Worm (Caenorhabditis elegans) whole organism, L2 larva: ENCODE results near the gene best-5.

Experiments used
- C34F6.9 ChIP-seq: fragments of 150-350 bp; optimal IDR thresholded peaks from 2 replicates; lab custom pipeline; 2014; ENCODE audit warnings: missing biosample characterization, missing genetic modification characterization
- F13H6.1 ChIP-seq: sonication (generic microtip); optimal IDR thresholded peaks from 2 replicates; lab custom pipeline; 2016; ENCODE audit warnings: missing genetic modification characterization, missing compliant biosample characterization
- Y55F3AM.14 ChIP-seq: fragments of 200-800 bp; sonication (Bioruptor generic); optimal IDR thresholded peaks from 2 replicates; lab custom pipeline; 2018; ENCODE audit warnings: mild to moderate bottlenecking, missing genetic modification characterization, missing compliant biosample characterization
- ZK546.5 ChIP-seq: sonication (generic microtip); optimal IDR thresholded peaks from 2 replicates; lab custom pipeline; 2017; ENCODE audit warnings: missing biosample characterization, missing genetic modification characterization
- alr-1 ChIP-seq: fragments of 150-350 bp; optimal IDR thresholded peaks from 2 replicates; lab custom pipeline; 2014; ENCODE audit warnings: missing biosample characterization, missing genetic modification characterization
- ama-1 ChIP-seq: fragments of 150-350 bp; optimal IDR thresholded peaks from 2 replicates; lab custom pipeline; 2018; ENCODE audit warnings: inconsistent platforms
- blmp-1 ChIP-seq: sonication (generic microtip); optimal IDR thresholded peaks from 2 replicates; lab custom pipeline; 2017; ENCODE audit warnings: missing genetic modification characterization, mild to moderate bottlenecking, missing compliant biosample characterization, antibody characterized with exemption, moderate library complexity; ENCODE audit not compliant: insufficient read depth
- ceh-16 ChIP-seq: fragments of 150-350 bp; optimal IDR thresholded peaks from 2 replicates; lab custom pipeline; 2014; ENCODE audit warnings: missing biosample characterization, missing genetic modification characterization
- ceh-82 ChIP-seq: fragments of 150-350 bp; optimal IDR thresholded peaks from 2 replicates; lab custom pipeline; 2014; ENCODE audit warnings: missing biosample characterization, missing genetic modification characterization
- crh-2 ChIP-seq: sonication (generic microtip); optimal IDR thresholded peaks from 2 replicates; lab custom pipeline; 2017; ENCODE audit warnings: missing biosample characterization, missing genetic modification characterization
- elt-1 ChIP-seq: fragments of 150-350 bp; optimal IDR thresholded peaks from 2 replicates; lab custom pipeline; 2014; ENCODE audit warnings: missing biosample characterization, missing genetic modification characterization
- elt-3 ChIP-seq: sonication (generic microtip); optimal IDR thresholded peaks from 2 replicates; lab custom pipeline; 2017; ENCODE audit warnings: missing biosample characterization, missing genetic modification characterization
- fos-1 ChIP-seq: fragments of 150-350 bp; optimal IDR thresholded peaks from 2 replicates; lab custom pipeline; 2014; ENCODE audit warnings: missing biosample characterization, missing genetic modification characterization
- lin-13 ChIP-seq: fragments of 150-350 bp; optimal IDR thresholded peaks from 2 replicates; lab custom pipeline; 2014; ENCODE audit warnings: missing biosample characterization, missing genetic modification reagents, missing genetic modification characterization
- lin-39 ChIP-seq: fragments of 150-350 bp; optimal IDR thresholded peaks from 2 replicates; lab custom pipeline; 2014; ENCODE audit warnings: missing biosample characterization, missing genetic modification reagents, missing genetic modification characterization
- lsy-2 ChIP-seq, 2 experiments: fragments of 150-350 bp in 1 of 2; sonication (generic microtip) in 1 of 2; optimal IDR thresholded peaks; 2 replicates each; lab custom pipeline; 2014 to 2017; ENCODE audit warnings: missing biosample characterization in 2 of 2, missing genetic modification characterization in 2 of 2
- mab-5 ChIP-seq: fragments of 150-350 bp; optimal IDR thresholded peaks from 2 replicates; lab custom pipeline; 2014; ENCODE audit warnings: missing biosample characterization, missing genetic modification characterization
- mbf-1 ChIP-seq: sonication (generic microtip); optimal IDR thresholded peaks from 2 replicates; lab custom pipeline; 2017; ENCODE audit warnings: missing biosample characterization, missing genetic modification characterization
- nhr-10 ChIP-seq: sonication (generic microtip); optimal IDR thresholded peaks from 2 replicates; lab custom pipeline; 2017; ENCODE audit warnings: missing biosample characterization, missing genetic modification characterization
- nhr-11 ChIP-seq: fragments of 150-350 bp; optimal IDR thresholded peaks from 2 replicates; lab custom pipeline; 2014; ENCODE audit warnings: missing biosample characterization, missing genetic modification characterization
- nhr-12 ChIP-seq: fragments of 150-350 bp; optimal IDR thresholded peaks from 2 replicates; lab custom pipeline; 2014; ENCODE audit warnings: missing biosample characterization, missing genetic modification characterization
- nhr-129 ChIP-seq: fragments of 150-350 bp; optimal IDR thresholded peaks from 2 replicates; lab custom pipeline; 2014; ENCODE audit warnings: missing biosample characterization, missing genetic modification characterization
- nhr-21 ChIP-seq: fragments of 150-350 bp; optimal IDR thresholded peaks from 2 replicates; lab custom pipeline; 2014; ENCODE audit warnings: missing biosample characterization, missing genetic modification characterization
- nhr-23 ChIP-seq: fragments of 150-350 bp; optimal IDR thresholded peaks from 2 replicates; lab custom pipeline; 2014; ENCODE audit warnings: missing biosample characterization, missing genetic modification reagents, missing genetic modification characterization
- nhr-237 ChIP-seq: fragments of 150-350 bp; optimal IDR thresholded peaks from 2 replicates; lab custom pipeline; 2014; ENCODE audit warnings: missing biosample characterization, missing genetic modification characterization
- nhr-25 ChIP-seq: fragments of 150-350 bp; sonication (generic microtip); optimal IDR thresholded peaks from 3 replicates; lab custom pipeline; 2014; ENCODE audit warnings: missing biosample characterization, missing genetic modification characterization
- nhr-6 ChIP-seq: fragments of 150-350 bp; optimal IDR thresholded peaks from 2 replicates; lab custom pipeline; 2014; ENCODE audit warnings: missing biosample characterization, missing genetic modification characterization
- nhr-77 ChIP-seq: fragments of 150-350 bp; optimal IDR thresholded peaks from 2 replicates; lab custom pipeline; 2014; ENCODE audit warnings: missing biosample characterization, missing genetic modification characterization
- sem-4 ChIP-seq: fragments of 150-350 bp; optimal IDR thresholded peaks from 2 replicates; lab custom pipeline; 2014; ENCODE audit warnings: missing biosample characterization, missing genetic modification reagents, missing genetic modification characterization
- skn-1 ChIP-seq: sonication (generic microtip); optimal IDR thresholded peaks from 2 replicates; lab custom pipeline; 2017; ENCODE audit warnings: missing biosample characterization, missing genetic modification characterization
- sma-3 ChIP-seq: sonication (generic microtip); optimal IDR thresholded peaks from 2 replicates; lab custom pipeline; 2016; ENCODE audit warnings: missing genetic modification reagents, missing genetic modification characterization, missing compliant biosample characterization
- snpc-4 ChIP-seq: fragments of 150-350 bp; optimal IDR thresholded peaks from 2 replicates; lab custom pipeline; 2014; ENCODE audit warnings: missing biosample characterization, missing genetic modification characterization
- unc-55 ChIP-seq: fragments of 150-350 bp; sonication (generic microtip); optimal IDR thresholded peaks from 3 replicates; lab custom pipeline; 2014; ENCODE audit warnings: missing biosample characterization, missing genetic modification reagents, missing genetic modification characterization
- unc-62 ChIP-seq: fragments of 150-350 bp; optimal IDR thresholded peaks from 2 replicates; lab custom pipeline; 2014; ENCODE audit warnings: missing biosample characterization, missing genetic modification reagents, missing genetic modification characterization
- zag-1 ChIP-seq: fragments of 150-350 bp; optimal IDR thresholded peaks from 2 replicates; lab custom pipeline; 2014; ENCODE audit warnings: missing biosample characterization, missing genetic modification characterization
- ztf-1 ChIP-seq: fragments of 200-800 bp; sonication (Bioruptor generic); conservative IDR thresholded peaks from 2 replicates; pipeline ENCODE4 v1.3.6; 2022; ENCODE audit warnings: missing genetic modification characterization, missing compliant biosample characterization
- ztf-11 ChIP-seq: sonication (generic microtip); optimal IDR thresholded peaks from 2 replicates; lab custom pipeline; 2017; ENCODE audit warnings: missing biosample characterization, missing genetic modification characterization

best-5 gene

DNA sequence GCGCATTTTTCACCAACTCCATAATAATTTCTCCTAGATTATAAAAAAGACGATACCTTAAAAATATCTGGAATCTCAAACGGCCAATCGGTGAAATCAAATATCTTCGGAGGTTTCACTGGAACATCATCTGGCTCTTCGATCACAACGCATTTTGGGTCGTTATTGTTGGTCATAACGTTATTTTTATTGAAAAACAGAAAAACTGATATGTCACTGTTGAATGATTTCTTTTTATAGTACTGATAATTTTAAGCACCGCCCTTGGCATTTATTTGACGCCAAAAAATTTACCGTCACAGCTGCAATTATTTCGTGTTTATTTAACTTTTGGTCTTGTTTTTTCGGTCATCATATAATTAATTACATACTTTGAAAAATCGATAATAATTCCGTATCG is at the start of gene best-5:
Gene best-5 (minus strand): TSS at position 210 of the 400 bp plus-strand sequence.
- TF ChIP-seq elt-1 (tag; lab: Kevin White, UChicago) = no peak
- no peak for TF ChIP-seq lsy-2 (tag; optimal IDR thresholded peaks at IDR 0.05; lab: Kevin White, UChicago)
- TF ChIP-seq nhr-129 (tag; lab: Kevin White, UChicago) = no peak
- no peak for TF ChIP-seq unc-62 (GFP tag; lab: Kevin White, UChicago)
- TF ChIP-seq nhr-237 (tag; lab: Kevin White, UChicago) = no peak
- TF ChIP-seq mbf-1 (tag; lab: Kevin White, UChicago) = no peak
- TF ChIP-seq ama-1 (lab: Kevin White, UChicago) = no peak
- TF ChIP-seq blmp-1 (tag; lab: Kevin White, UChicago) = no peak
- no peak for TF ChIP-seq ztf-11 (tag; lab: Kevin White, UChicago)
- TF ChIP-seq Y55F3AM.14 = no peak
- no peak for TF ChIP-seq sma-3
- TF ChIP-seq ZK546.5 (tag; lab: Kevin White, UChicago) = no peak
- TF ChIP-seq fos-1 (tag; lab: Kevin White, UChicago) = no peak
- TF ChIP-seq alr-1 (tag; lab: Kevin White, UChicago) = no peak
- no peak for TF ChIP-seq crh-2 (tag; lab: Kevin White, UChicago)
- TF ChIP-seq nhr-23 (tag; lab: Kevin White, UChicago) = no peak
- TF ChIP-seq nhr-25 (tag; lab: Kevin White, UChicago) = no peak
- no peak for TF ChIP-seq ceh-82 (tag; lab: Kevin White, UChicago)
- no peak for TF ChIP-seq nhr-6 (tag; lab: Kevin White, UChicago)

DNA sequence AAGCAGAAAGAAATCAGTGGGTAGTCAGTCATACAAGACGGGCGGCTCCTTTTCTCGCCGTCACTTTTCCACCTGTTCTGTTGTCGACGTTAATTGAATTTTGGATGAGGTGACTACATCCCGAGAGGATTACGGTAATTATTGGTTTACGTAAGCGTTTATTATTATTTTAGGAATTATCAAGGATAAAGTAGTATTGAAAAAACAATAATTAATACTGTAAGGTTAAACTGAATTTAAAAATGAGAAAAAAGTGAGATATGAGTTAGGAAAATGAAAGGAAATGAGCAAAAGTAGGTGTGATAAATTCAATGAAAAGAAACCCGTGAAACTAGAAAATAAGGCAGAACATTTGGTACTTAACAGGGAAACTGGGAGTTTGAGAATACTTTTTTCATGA is 48.9 kb upstream of the best-5 start, which contains the start of gene hlh-4:
Gene hlh-4 (minus strand): TSS at position 101 of the 400 bp plus-strand sequence.
- TF ChIP-seq Y55F3AM.14 = no peak
- no peak for TF ChIP-seq mbf-1 (tag; lab: Kevin White, UChicago)
- no peak for TF ChIP-seq nhr-77 (tag; lab: Kevin White, UChicago)
- no peak for TF ChIP-seq nhr-6 (tag; lab: Kevin White, UChicago)
- no peak for TF ChIP-seq ama-1 (lab: Kevin White, UChicago)
- no peak for TF ChIP-seq nhr-10 (tag; lab: Kevin White, UChicago)
- TF ChIP-seq ceh-82 (tag; lab: Kevin White, UChicago) = no peak
- no peak for TF ChIP-seq alr-1 (tag; lab: Kevin White, UChicago)
- TF ChIP-seq nhr-237 (tag; lab: Kevin White, UChicago) = no peak
- TF ChIP-seq nhr-25 (tag; lab: Kevin White, UChicago) = no peak
- TF ChIP-seq F13H6.1 (tag; lab: Kevin White, UChicago) = no peak
- TF ChIP-seq lsy-2 (tag; optimal IDR thresholded peaks at IDR 0.05; lab: Kevin White, UChicago) = no peak
- TF ChIP-seq skn-1 = no peak
- TF ChIP-seq fos-1 (tag; lab: Kevin White, UChicago) = no peak

DNA sequence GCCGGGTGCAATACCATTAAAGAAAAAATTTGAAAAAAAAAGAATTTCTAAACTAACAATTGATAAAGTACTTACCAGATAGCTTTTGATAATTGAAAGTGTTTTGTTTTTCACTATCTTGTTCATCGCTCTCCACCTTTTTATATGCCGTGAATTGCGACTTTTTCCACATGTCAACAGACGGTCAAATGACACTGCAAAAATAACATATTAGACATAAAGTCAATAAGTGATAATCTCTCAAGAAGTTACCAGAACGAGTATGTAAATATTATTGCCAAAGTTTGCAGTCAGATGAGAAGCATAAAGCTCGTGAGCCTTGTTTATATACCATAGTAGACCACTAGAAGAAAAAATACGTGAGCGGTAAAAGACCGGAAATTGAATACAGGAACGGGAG is 45.8 kb upstream of the best-5 start, which contains the start of gene dao-6:
Gene dao-6 (minus strand): TSS at position 345 of the 400 bp plus-strand sequence.
- no peak for TF ChIP-seq sem-4 (tag; lab: Kevin White, UChicago)
- peak; percentile 42 for TF ChIP-seq nhr-129 (tag; lab: Kevin White, UChicago)
- TF ChIP-seq, all 48 proteins: peak for 1

- TF ChIP-seq lin-13 (no peak), ceh-16 (no peak), unc-55 (GFP tag; lab: Kevin White, UChicago) (no peak)
These were observed 44.0 kb upstream of the best-5 start for ce11 chrIII:9734030-9734429.

ce11 chrIII:9733333-9733732 is 43.3 kb upstream of the best-5 start:
- peak; percentile 19 for TF ChIP-seq nhr-129 (tag; lab: Kevin White, UChicago)
- no peak for TF ChIP-seq unc-55 (GFP tag; lab: Kevin White, UChicago)

ce11 chrIII:9731313-9731912 is 41.4 kb upstream of the best-5 start:
- TF ChIP-seq blmp-1 (tag; lab: Kevin White, UChicago) (no peak), elt-3 (no peak), nhr-10 (tag; lab: Kevin White, UChicago) (no peak), ztf-1 (GFP tag; lab: Robert Waterston, UW) (no peak), lsy-2 (tag; optimal IDR thresholded peaks at IDR 0.05; lab: Kevin White, UChicago) (peak in 1 of 2 experiments; percentile 44), ceh-82 (tag; lab: Kevin White, UChicago) (no peak), snpc-4 (tag; lab: Kevin White, UChicago) (no peak), zag-1 (tag; lab: Kevin White, UChicago) (peak; percentile 40), nhr-11 (tag; lab: Kevin White, UChicago) (no peak), C34F6.9 (tag; lab: Kevin White, UChicago) (peak; percentile 8), skn-1 (no peak), nhr-237 (tag; lab: Kevin White, UChicago) (no peak), nhr-77 (tag; lab: Kevin White, UChicago) (no peak), nhr-25 (tag; lab: Kevin White, UChicago) (no peak), lin-39 (tag; lab: Kevin White, UChicago) (no peak), ceh-16 (no peak), nhr-23 (tag; lab: Kevin White, UChicago) (no peak), nhr-21 (no peak), nhr-12 (no peak), mab-5 (tag; lab: Kevin White, UChicago) (peak; percentile 45), sem-4 (tag; lab: Kevin White, UChicago) (no peak), elt-1 (tag; lab: Kevin White, UChicago) (no peak), Y55F3AM.14 (no peak), crh-2 (tag; lab: Kevin White, UChicago) (no peak)
- TF ChIP-seq, all 48 proteins: peak for 4
